Worm (Caenorhabditis elegans) whole organism, L3 larva: ENCODE data around the gene sox-4.

Experiments used
- R02D3.7 ChIP-seq: fragments of 150-350 bp; optimal IDR thresholded peaks from 2 replicates; lab custom pipeline; 2014; ENCODE audit warnings: missing biosample characterization, missing genetic modification characterization
- ama-1 ChIP-seq: fragments of 150-350 bp; optimal IDR thresholded peaks from 2 replicates; lab custom pipeline; 2018
- ceh-82 ChIP-seq: fragments of 150-350 bp; optimal IDR thresholded peaks from 2 replicates; lab custom pipeline; 2014; ENCODE audit warnings: missing biosample characterization, missing genetic modification characterization
- egl-27 ChIP-seq: sonication (generic microtip); optimal IDR thresholded peaks from 4 replicates; lab custom pipeline; 2017; ENCODE audit warnings: missing biosample characterization, missing genetic modification reagents, missing genetic modification characterization
- hmg-11 ChIP-seq: sonication (generic microtip); optimal IDR thresholded peaks from 2 replicates; lab custom pipeline; 2016; ENCODE audit warnings: missing genetic modification characterization, missing compliant biosample characterization
- nhr-25 ChIP-seq: sonication (generic microtip); optimal IDR thresholded peaks from 2 replicates; lab custom pipeline; 2017; ENCODE audit warnings: missing biosample characterization, missing genetic modification characterization
- snpc-4 ChIP-seq: fragments of 150-350 bp; optimal IDR thresholded peaks from 2 replicates; lab custom pipeline; 2014; ENCODE audit warnings: missing biosample characterization, missing genetic modification characterization
- ztf-4 ChIP-seq: fragments of 150-350 bp; optimal IDR thresholded peaks from 2 replicates; lab custom pipeline; 2014; ENCODE audit warnings: missing biosample characterization, missing genetic modification characterization

DNA sequence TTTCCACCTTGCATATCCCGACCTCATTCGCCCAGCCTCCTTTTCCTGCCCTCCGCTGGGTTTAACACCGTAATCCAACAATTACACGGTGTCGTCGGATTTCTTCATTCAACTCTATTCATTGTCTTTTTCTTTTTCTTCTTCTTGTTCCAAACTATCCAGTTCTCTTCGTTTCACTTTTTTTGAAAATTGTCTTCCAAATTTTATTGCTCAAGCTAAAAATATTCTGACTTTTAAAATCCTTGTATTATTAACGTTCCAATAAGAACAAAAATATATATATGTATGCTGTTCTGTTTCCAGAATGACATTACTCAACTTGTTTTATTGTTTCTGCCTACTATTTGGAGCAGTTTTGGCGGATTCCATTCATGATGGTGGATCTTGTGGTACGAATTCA lies 28.9 kb downstream of the sox-4 start, which contains the start of gene wrt-6:
- TF ChIP-seq ama-1 = no peak
- TF ChIP-seq snpc-4 (tag; lab: Kevin White, UChicago) = no peak
- TF ChIP-seq hmg-11 (tag; lab: Kevin White, UChicago) = no peak
- TF ChIP-seq R02D3.7 = no peak
- TF ChIP-seq egl-27 (tag; lab: Kevin White, UChicago) = no peak
- no peak for TF ChIP-seq ceh-82 (tag; lab: Kevin White, UChicago)
- no peak for TF ChIP-seq nhr-25 (tag; lab: Kevin White, UChicago)
- TF ChIP-seq ztf-4 = no peak
